Fruit fly (Drosophila melanogaster) whole organism, embryonic: ENCODE results near the gene nonC.
A peak's percentile ranks its signal among the peaks of the same experiment; 100 is the strongest.

Experiments used
- Atf3 ChIP-seq: fragments of 200-800 bp; sonication (Bioruptor generic); optimal IDR thresholded peaks from 3 replicates; lab custom pipeline; 2016; ENCODE audit warnings: missing biosample characterization, missing genetic modification characterization
- Bdp1 ChIP-seq: fragments of 200-800 bp; sonication (Bioruptor generic); optimal IDR thresholded peaks from 3 replicates; lab custom pipeline; 2016; ENCODE audit warnings: missing biosample characterization, missing genetic modification characterization
- CG11247 ChIP-seq: fragments of 200-800 bp; sonication (Bioruptor generic); IDR thresholded peaks from 2 replicates; pipeline ENCODE4 v1.3.6; 2022; ENCODE audit warnings: missing biosample characterization, missing genetic modification characterization
- CG12236 ChIP-seq: fragments of 200-800 bp; sonication (Bioruptor generic); optimal IDR thresholded peaks from 2 replicates; lab custom pipeline; 2016; ENCODE audit warnings: missing biosample characterization, missing genetic modification characterization
- CG13123 ChIP-seq: fragments of 200-800 bp; sonication (Bioruptor generic); optimal IDR thresholded peaks from 2 replicates; lab custom pipeline; 2016; ENCODE audit warnings: missing biosample characterization, missing genetic modification characterization
- CG13287 ChIP-seq: fragments of 200-800 bp; sonication (Bioruptor generic); IDR thresholded peaks from 2 replicates; pipeline ENCODE4 v1.3.6; 2022; ENCODE audit warnings: missing biosample characterization, missing genetic modification characterization; ENCODE audit not compliant: partially characterized antibody
- CG13296 ChIP-seq: fragments of 200-800 bp; sonication (Bioruptor generic); optimal IDR thresholded peaks from 3 replicates; lab custom pipeline; 2018; ENCODE audit warnings: missing biosample characterization, mild to moderate bottlenecking, missing genetic modification characterization
- CG14441 ChIP-seq: fragments of 200-800 bp; sonication (Bioruptor generic); IDR thresholded peaks from 2 replicates; pipeline ENCODE4 v1.3.6; 2022; ENCODE audit warnings: missing biosample characterization, missing genetic modification characterization
- CG15269 ChIP-seq: fragments of 200-800 bp; sonication (Bioruptor generic); optimal IDR thresholded peaks from 2 replicates; lab custom pipeline; 2018; ENCODE audit warnings: missing biosample characterization, mild to moderate bottlenecking, missing genetic modification characterization, moderate library complexity
- CG15514 ChIP-seq: fragments of 200-800 bp; sonication (Bioruptor generic); optimal IDR thresholded peaks from 3 replicates; lab custom pipeline; 2017; ENCODE audit warnings: missing biosample characterization, missing genetic modification characterization, mild to moderate bottlenecking, moderate library complexity, missing genetic modification reagents
- CG17328 ChIP-seq: fragments of 200-800 bp; sonication (Bioruptor generic); IDR thresholded peaks from 2 replicates; pipeline ENCODE4 v1.3.6; 2022; ENCODE audit warnings: missing biosample characterization, missing genetic modification characterization
- CG18619 ChIP-seq: fragments of 200-800 bp; sonication (Bioruptor generic); optimal IDR thresholded peaks from 3 replicates; lab custom pipeline; 2017; ENCODE audit warnings: missing biosample characterization, mild to moderate bottlenecking, missing genetic modification characterization
- CG32772 ChIP-seq: fragments of 200-800 bp; sonication (Bioruptor generic); IDR thresholded peaks from 2 replicates; pipeline ENCODE4 v1.3.6; 2022; ENCODE audit warnings: missing biosample characterization, missing genetic modification characterization
- CG4328 ChIP-seq: fragments of 200-800 bp; sonication (Bioruptor generic); optimal IDR thresholded peaks from 3 replicates; lab custom pipeline; 2017; ENCODE audit warnings: missing biosample characterization, missing genetic modification reagents, missing genetic modification characterization
- CG6272 ChIP-seq: fragments of 200-800 bp; sonication (Bioruptor generic); IDR thresholded peaks from 2 replicates; pipeline ENCODE4 v1.3.6; 2022; ENCODE audit warnings: missing biosample characterization, missing genetic modification characterization
- CG7786 ChIP-seq: fragments of 200-800 bp; sonication (Bioruptor generic); optimal IDR thresholded peaks from 2 replicates; lab custom pipeline; 2016; ENCODE audit warnings: missing biosample characterization, missing genetic modification characterization
- CG9215 ChIP-seq: fragments of 200-800 bp; sonication (Bioruptor generic); IDR thresholded peaks from 2 replicates; pipeline ENCODE4 v1.3.6; 2022; ENCODE audit warnings: missing biosample characterization, missing genetic modification characterization
- CG9876 ChIP-seq: fragments of 200-800 bp; sonication (Bioruptor generic); optimal IDR thresholded peaks from 2 replicates; lab custom pipeline; 2016; ENCODE audit warnings: missing biosample characterization, missing genetic modification characterization
- CkIIα-i1 ChIP-seq: fragments of 200-800 bp; sonication (Bioruptor generic); IDR thresholded peaks from 2 replicates; pipeline ENCODE4 v1.3.6; 2022; ENCODE audit warnings: missing biosample characterization, missing genetic modification characterization
- CoRest ChIP-seq: fragments of 200-800 bp; sonication (Bioruptor generic); optimal IDR thresholded peaks from 3 replicates; lab custom pipeline; 2018; ENCODE audit warnings: missing biosample characterization, mild to moderate bottlenecking, missing genetic modification characterization, moderate library complexity
- Dbx ChIP-seq: fragments of 200-800 bp; sonication (Bioruptor generic); IDR thresholded peaks from 3 replicates; pipeline ENCODE4 v1.3.6; 2022; ENCODE audit warnings: missing biosample characterization, missing genetic modification characterization
- Dp ChIP-seq: fragments of 200-800 bp; sonication (Bioruptor generic); optimal IDR thresholded peaks from 2 replicates; lab custom pipeline; 2018; ENCODE audit warnings: missing biosample characterization, mild to moderate bottlenecking, missing genetic modification characterization, moderate library complexity
- HLHmδ ChIP-seq: fragments of 200-800 bp; sonication (Bioruptor generic); optimal IDR thresholded peaks from 2 replicates; lab custom pipeline; 2018; ENCODE audit warnings: missing biosample characterization, mild to moderate bottlenecking, missing genetic modification characterization, moderate library complexity
- Mad ChIP-seq: fragments of 200-800 bp; sonication (Bioruptor generic); optimal IDR thresholded peaks from 2 replicates; lab custom pipeline; 2016; ENCODE audit warnings: missing biosample characterization, missing genetic modification characterization
- PHDP ChIP-seq: fragments of 200-800 bp; sonication (Bioruptor generic); optimal IDR thresholded peaks from 3 replicates; lab custom pipeline; 2018; ENCODE audit warnings: missing biosample characterization, mild to moderate bottlenecking, missing genetic modification characterization, moderate library complexity
- Poxn ChIP-seq: fragments of 200-800 bp; sonication (Bioruptor generic); IDR thresholded peaks from 2 replicates; pipeline ENCODE4 v1.3.6; 2022; ENCODE audit warnings: missing biosample characterization, missing genetic modification characterization
- Sox100B ChIP-seq: fragments of 200-800 bp; sonication (Bioruptor generic); optimal IDR thresholded peaks from 3 replicates; lab custom pipeline; 2018; ENCODE audit warnings: missing biosample characterization, mild to moderate bottlenecking, missing genetic modification characterization
- Ssrp ChIP-seq: fragments of 200-800 bp; sonication (Bioruptor generic); optimal IDR thresholded peaks from 2 replicates; lab custom pipeline; 2018; ENCODE audit warnings: missing biosample characterization, mild to moderate bottlenecking, missing genetic modification characterization, moderate library complexity
- TFAM ChIP-seq: fragments of 200-800 bp; sonication (Bioruptor generic); optimal IDR thresholded peaks from 2 replicates; lab custom pipeline; 2017; ENCODE audit warnings: missing biosample characterization, missing genetic modification characterization, inconsistent platforms
- ab ChIP-seq: fragments of 200-800 bp; sonication (Bioruptor generic); optimal IDR thresholded peaks from 2 replicates; lab custom pipeline; 2016; ENCODE audit warnings: missing biosample characterization, missing genetic modification characterization
- br ChIP-seq: fragments of >200 bp; optimal IDR thresholded peaks from 2 replicates; lab custom pipeline; 2017
- cad ChIP-seq: fragments of >200 bp; optimal IDR thresholded peaks from 2 replicates; lab custom pipeline; 2017; ENCODE audit warnings: missing biosample characterization, missing genetic modification characterization
- chn ChIP-seq: fragments of 200-800 bp; sonication (Bioruptor generic); optimal IDR thresholded peaks from 2 replicates; lab custom pipeline; 2016; ENCODE audit warnings: missing biosample characterization, missing genetic modification characterization
- dmrt11E ChIP-seq: fragments of 200-800 bp; sonication (Bioruptor generic); optimal IDR thresholded peaks from 3 replicates; lab custom pipeline; 2018; ENCODE audit warnings: missing biosample characterization, mild to moderate bottlenecking, missing genetic modification characterization, moderate library complexity
- dmrt99B ChIP-seq: fragments of 200-800 bp; sonication (Bioruptor generic); optimal IDR thresholded peaks from 2 replicates; lab custom pipeline; 2018; ENCODE audit warnings: missing biosample characterization, mild to moderate bottlenecking, missing genetic modification characterization, moderate library complexity
- ewg ChIP-seq: fragments of 200-800 bp; sonication (Bioruptor generic); optimal IDR thresholded peaks from 3 replicates; lab custom pipeline; 2017; ENCODE audit warnings: mild to moderate bottlenecking, missing biosample characterization, missing genetic modification reagents, missing genetic modification characterization
- fu2 ChIP-seq: fragments of 200-800 bp; sonication (Bioruptor generic); optimal IDR thresholded peaks from 2 replicates; lab custom pipeline; 2016; ENCODE audit warnings: missing biosample characterization, missing genetic modification characterization
- gem ChIP-seq: fragments of 200-800 bp; sonication (Bioruptor generic); optimal IDR thresholded peaks from 2 replicates; lab custom pipeline; 2019; ENCODE audit warnings: missing biosample characterization, mild to moderate bottlenecking, missing genetic modification characterization, moderate library complexity
- gfzf ChIP-seq: fragments of 200-800 bp; sonication (Bioruptor generic); optimal IDR thresholded peaks from 2 replicates; lab custom pipeline; 2016; ENCODE audit warnings: missing biosample characterization, mild to moderate bottlenecking, missing genetic modification characterization, moderate library complexity
- grau ChIP-seq: fragments of 200-800 bp; optimal IDR thresholded peaks from 3 replicates; lab custom pipeline; 2019; ENCODE audit warnings: missing biosample characterization, mild to moderate bottlenecking, missing genetic modification characterization, moderate library complexity
- gro ChIP-seq: fragments of 200-800 bp; sonication (Bioruptor generic); optimal IDR thresholded peaks from 2 replicates; lab custom pipeline; 2016; ENCODE audit warnings: missing biosample characterization, missing genetic modification characterization
- kni ChIP-seq: fragments of 200-800 bp; sonication (Bioruptor generic); optimal IDR thresholded peaks from 3 replicates; lab custom pipeline; 2017; ENCODE audit warnings: mild to moderate bottlenecking, missing biosample characterization, missing genetic modification reagents, missing genetic modification characterization
- luna ChIP-seq: fragments of 200-800 bp; sonication (Bioruptor generic); optimal IDR thresholded peaks from 2 replicates; lab custom pipeline; 2016; ENCODE audit warnings: missing biosample characterization, missing genetic modification characterization
- pfk ChIP-seq: fragments of 200-800 bp; sonication (Bioruptor generic); optimal IDR thresholded peaks from 2 replicates; lab custom pipeline; 2018; ENCODE audit warnings: missing biosample characterization, mild to moderate bottlenecking, missing genetic modification characterization, moderate library complexity
- pita ChIP-seq: fragments of 200-800 bp; sonication (Bioruptor generic); optimal IDR thresholded peaks from 2 replicates; lab custom pipeline; 2017; ENCODE audit warnings: missing biosample characterization, mild to moderate bottlenecking, missing genetic modification characterization
- ro ChIP-seq: fragments of 200-800 bp; sonication (Bioruptor generic); IDR thresholded peaks from 2 replicates; pipeline ENCODE4 v1.3.6; 2022; ENCODE audit warnings: missing biosample characterization, missing genetic modification characterization
- scrt ChIP-seq: fragments of 200-800 bp; sonication (Bioruptor generic); optimal IDR thresholded peaks from 2 replicates; lab custom pipeline; 2018; ENCODE audit warnings: missing biosample characterization, mild to moderate bottlenecking, missing genetic modification characterization, moderate library complexity
- sens-2 ChIP-seq: fragments of 200-800 bp; sonication (Bioruptor generic); IDR thresholded peaks from 2 replicates; pipeline ENCODE4 v1.3.6; 2022; ENCODE audit warnings: missing biosample characterization, missing genetic modification characterization
- toy ChIP-seq: fragments of 200-800 bp; sonication (Bioruptor generic); IDR thresholded peaks from 2 replicates; pipeline ENCODE4 v1.3.6; 2022; ENCODE audit warnings: missing biosample characterization, missing genetic modification characterization
- tup ChIP-seq: fragments of 200-800 bp; sonication (Bioruptor generic); optimal IDR thresholded peaks from 2 replicates; lab custom pipeline; 2016; ENCODE audit warnings: missing biosample characterization, mild to moderate bottlenecking, missing genetic modification characterization, moderate library complexity
- vfl ChIP-seq: fragments of 200-800 bp; sonication (Bioruptor generic); optimal IDR thresholded peaks from 2 replicates; lab custom pipeline; 2016; ENCODE audit warnings: missing biosample characterization, missing genetic modification characterization
- wek ChIP-seq: fragments of 200-800 bp; sonication (Bioruptor generic); optimal IDR thresholded peaks from 3 replicates; lab custom pipeline; 2018; ENCODE audit warnings: missing biosample characterization, mild to moderate bottlenecking, missing genetic modification characterization, moderate library complexity

The nonC gene

DNA sequence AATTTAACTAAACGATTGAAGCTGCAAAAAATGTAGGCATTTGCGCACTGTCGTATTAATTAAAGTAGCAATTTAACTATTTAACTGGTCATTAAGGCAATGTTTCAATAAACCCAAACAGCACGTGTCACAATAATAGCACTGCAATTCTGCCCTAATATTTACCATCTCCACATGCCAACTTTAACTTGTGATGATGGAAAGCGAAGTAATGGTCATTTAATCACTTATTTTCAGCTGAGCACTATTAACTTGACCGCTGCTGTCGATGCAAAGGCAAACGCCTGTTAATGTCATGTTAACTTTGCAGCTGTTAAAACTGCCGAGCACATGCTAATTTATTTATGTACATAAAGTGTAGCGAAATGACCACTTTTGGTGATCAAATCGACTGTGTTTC lies 30.1 kb upstream of the nonC start (continued):
- peak; percentile 80 for TF ChIP-seq fu2 (GFP tag; lab: Kevin White, UChicago)
- no peak for TF ChIP-seq kni (GFP tag; lab: Kevin White, UChicago)
- peak; percentile 42 for TF ChIP-seq dmrt11E (tag; lab: Kevin White, UChicago)
- TF ChIP-seq toy: no peak
- no peak for TF ChIP-seq Poxn (GFP tag; lab: Robert Waterston, UW)
- TF ChIP-seq CG13123 (GFP tag; lab: Kevin White, UChicago): peak; percentile 64
- TF ChIP-seq Mad (GFP tag; lab: Kevin White, UChicago): peak; percentile 78
- TF ChIP-seq CG12236 (GFP tag; lab: Kevin White, UChicago): peak; percentile 73
- no peak for TF ChIP-seq cad (GFP tag; lab: Kevin White, UChicago)
- peak; percentile 83 for TF ChIP-seq CoRest
- peak; percentile 80 for TF ChIP-seq CG7786
- peak; percentile 55 for TF ChIP-seq Bdp1
- TF ChIP-seq wek (GFP tag; lab: Kevin White, UChicago): peak; percentile 76
- TF ChIP-seq ewg: peak; percentile 65
- peak; percentile 74 for TF ChIP-seq Atf3 (GFP tag; lab: Kevin White, UChicago)
- TF ChIP-seq CG32772 (GFP tag; lab: Robert Waterston, UW): peak; percentile 63
- TF ChIP-seq tup: peak; percentile 55
- peak; percentile 89 for TF ChIP-seq dmrt99B
- peak; percentile 62 for TF ChIP-seq CkIIα-i1
- TF ChIP-seq ab (GFP tag; lab: Kevin White, UChicago): peak; percentile 79
- TF ChIP-seq CG9215 (GFP tag; lab: Robert Waterston, UW): peak; percentile 65
- peak; percentile 79 for TF ChIP-seq chn
- TF ChIP-seq vfl (GFP tag; lab: Kevin White, UChicago): peak; percentile 75
- TF ChIP-seq pfk (GFP tag; lab: Kevin White, UChicago): no peak
- TF ChIP-seq CG15269 (tag; lab: Kevin White, UChicago): peak; percentile 91
- TF ChIP-seq br (lab: Kevin White, UChicago): no peak
- 0 out of 2 replicates have a peak, but pooled peaks have one; percentile 28 for TF ChIP-seq CG6272 (GFP tag; lab: Robert Waterston, UW)
- peak; percentile 60 for TF ChIP-seq scrt (GFP tag; lab: Kevin White, UChicago)
- TF ChIP-seq Dp (GFP tag; lab: Kevin White, UChicago): no peak
- peak; percentile 59 for TF ChIP-seq luna (GFP tag; lab: Kevin White, UChicago)
- peak; percentile 81 for TF ChIP-seq grau (tag; lab: Kevin White, UChicago)
- TF ChIP-seq Dbx (GFP tag; lab: Robert Waterston, UW): peak; percentile 86
- peak; percentile 66 for TF ChIP-seq Sox100B (GFP tag; lab: Kevin White, UChicago)
- TF ChIP-seq CG13287 (GFP tag; lab: Robert Waterston, UW): no peak
- TF ChIP-seq CG11247 (GFP tag; lab: Robert Waterston, UW): peak; percentile 81
- TF ChIP-seq pita (GFP tag; lab: Kevin White, UChicago): no peak
- TF ChIP-seq sens-2 (GFP tag; lab: Robert Waterston, UW): peak; percentile 75
- TF ChIP-seq CG9876 (GFP tag; lab: Kevin White, UChicago): peak; percentile 61
- no peak for TF ChIP-seq HLHmδ (GFP tag; lab: Kevin White, UChicago)
- no peak for TF ChIP-seq gfzf
- peak; percentile 72 for TF ChIP-seq CG15514 (GFP tag; lab: Kevin White, UChicago)
- TF ChIP-seq TFAM: no peak
- peak; percentile 71 for TF ChIP-seq Ssrp (tag; lab: Kevin White, UChicago)
- peak; percentile 77 for TF ChIP-seq CG13296 (GFP tag; lab: Kevin White, UChicago)
- TF ChIP-seq CG17328: peak; percentile 88
- TF ChIP-seq CG14441 (GFP tag; lab: Robert Waterston, UW): peak; percentile 91
- peak; percentile 78 for TF ChIP-seq gro (GFP tag; lab: Kevin White, UChicago)
- TF ChIP-seq CG4328 (GFP tag; lab: Kevin White, UChicago): no peak
- TF ChIP-seq PHDP: peak; percentile 84
- peak; percentile 81 for TF ChIP-seq CG18619 (GFP tag; lab: Kevin White, UChicago)
- TF ChIP-seq gem (tag; lab: Kevin White, UChicago): peak; percentile 88
- peak; percentile 68 for TF ChIP-seq ro (GFP tag; lab: Robert Waterston, UW)
